Fruit fly (Drosophila melanogaster): ENCODE data around the gene Idgf1.

DNA sequence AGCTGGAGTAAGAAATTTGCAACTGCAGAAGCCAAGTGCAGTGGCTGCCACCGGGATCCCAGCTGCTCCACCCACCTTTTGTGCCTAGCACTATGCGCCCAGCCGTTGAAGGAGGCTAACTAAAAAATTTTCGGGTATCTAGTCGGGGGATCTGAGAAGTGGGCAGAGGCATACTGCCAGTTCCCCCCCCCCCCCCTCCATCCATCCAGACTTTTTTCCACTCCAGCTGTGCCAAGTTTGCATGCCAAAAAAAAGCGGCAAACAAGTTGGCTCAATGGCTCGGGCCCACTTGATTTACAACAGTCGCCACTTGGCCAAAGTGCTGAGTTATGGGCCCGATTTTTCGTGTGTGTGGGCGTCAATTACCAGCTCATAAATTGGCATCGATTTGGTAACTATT lies 47.6 kb upstream of the Idgf1 start:
- TF ChIP-seq HLH3B (GFP tag; IDR thresholded peaks at IDR 0.05) (no peak), Six4 (GFP tag; optimal IDR thresholded peaks at IDR 0.05) (no peak), CG6854 (GFP tag; optimal IDR thresholded peaks at IDR 0.05) (no peak), CG2199 (GFP tag; IDR thresholded peaks at IDR 0.05) (no peak), CG17361 (GFP tag; IDR thresholded peaks at IDR 0.05) (no peak), gce (GFP tag; IDR thresholded peaks at IDR 0.05) (no peak), pho (GFP tag; optimal IDR thresholded peaks at IDR 0.05) (no peak), esg (GFP tag; conservative IDR thresholded peaks at IDR 0.05) (no peak), ATbp (GFP tag; optimal IDR thresholded peaks at IDR 0.05) (no peak), knrl (GFP tag; IDR thresholded peaks at IDR 0.05; ENCODE audit: partially characterized antibody) (no peak), CG16779 (GFP tag; IDR thresholded peaks at IDR 0.05) (no peak), Deaf1 (tag; optimal IDR thresholded peaks at IDR 0.05) (no peak)
